Fruit fly (Drosophila melanogaster): ENCODE data around the gene LysX.

dm6 chr3L:1195868-1196552, 908 bp upstream of the LysX start, which contains the start of gene Aplip1:
- no peak for TF ChIP-seq Myc (optimal IDR thresholded peaks at IDR 0.05)
- no peak for TF ChIP-seq insv (optimal IDR thresholded peaks at IDR 0.05)
- TF ChIP-seq h (optimal IDR thresholded peaks at IDR 0.05), result no peak
- TF ChIP-seq psq (optimal IDR thresholded peaks at IDR 0.05), result no peak
- TF ChIP-seq ttk (optimal IDR thresholded peaks at IDR 0.05), result no peak
- TF ChIP-seq Sin3A (optimal IDR thresholded peaks at IDR 0.05), result no peak
